Worm (Caenorhabditis elegans) whole organism, L2 larva: ENCODE measurements around the gene spe-49.

ENCODE experiments used
- C34F6.9 ChIP-seq: fragments of 150-350 bp; optimal IDR thresholded peaks from 2 replicates; lab custom pipeline; 2014; ENCODE audit warnings: missing biosample characterization, missing genetic modification characterization
- F13H6.1 ChIP-seq: sonication (generic microtip); optimal IDR thresholded peaks from 2 replicates; lab custom pipeline; 2016; ENCODE audit warnings: missing genetic modification characterization, missing compliant biosample characterization
- Y55F3AM.14 ChIP-seq: fragments of 200-800 bp; sonication (Bioruptor generic); optimal IDR thresholded peaks from 2 replicates; lab custom pipeline; 2018; ENCODE audit warnings: mild to moderate bottlenecking, missing genetic modification characterization, missing compliant biosample characterization
- ZK546.5 ChIP-seq: sonication (generic microtip); optimal IDR thresholded peaks from 2 replicates; lab custom pipeline; 2017; ENCODE audit warnings: missing biosample characterization, missing genetic modification characterization
- blmp-1 ChIP-seq: sonication (generic microtip); optimal IDR thresholded peaks from 2 replicates; lab custom pipeline; 2017; ENCODE audit warnings: missing genetic modification characterization, mild to moderate bottlenecking, missing compliant biosample characterization, antibody characterized with exemption, moderate library complexity; ENCODE audit not compliant: insufficient read depth
- ceh-16 ChIP-seq: fragments of 150-350 bp; optimal IDR thresholded peaks from 2 replicates; lab custom pipeline; 2014; ENCODE audit warnings: missing biosample characterization, missing genetic modification characterization
- ceh-82 ChIP-seq: fragments of 150-350 bp; optimal IDR thresholded peaks from 2 replicates; lab custom pipeline; 2014; ENCODE audit warnings: missing biosample characterization, missing genetic modification characterization
- crh-2 ChIP-seq: sonication (generic microtip); optimal IDR thresholded peaks from 2 replicates; lab custom pipeline; 2017; ENCODE audit warnings: missing biosample characterization, missing genetic modification characterization
- dmd-4 ChIP-seq: sonication (generic microtip); optimal IDR thresholded peaks from 2 replicates; lab custom pipeline; 2017; ENCODE audit warnings: missing biosample characterization, missing genetic modification characterization
- egl-27 ChIP-seq: sonication (generic microtip); optimal IDR thresholded peaks from 3 replicates; lab custom pipeline; 2017; ENCODE audit warnings: missing biosample characterization, missing genetic modification reagents, missing genetic modification characterization
- elt-1 ChIP-seq: fragments of 150-350 bp; optimal IDR thresholded peaks from 2 replicates; lab custom pipeline; 2014; ENCODE audit warnings: missing biosample characterization, missing genetic modification characterization
- fos-1 ChIP-seq: fragments of 150-350 bp; optimal IDR thresholded peaks from 2 replicates; lab custom pipeline; 2014; ENCODE audit warnings: missing biosample characterization, missing genetic modification characterization
- lin-39 ChIP-seq: fragments of 150-350 bp; optimal IDR thresholded peaks from 2 replicates; lab custom pipeline; 2014; ENCODE audit warnings: missing biosample characterization, missing genetic modification reagents, missing genetic modification characterization
- lsy-2 ChIP-seq, 2 experiments: fragments of 150-350 bp in 1 of 2; sonication (generic microtip) in 1 of 2; optimal IDR thresholded peaks; 2 replicates each; lab custom pipeline; 2014 to 2017; ENCODE audit warnings: missing biosample characterization in 2 of 2, missing genetic modification characterization in 2 of 2
- mab-5 ChIP-seq: fragments of 150-350 bp; optimal IDR thresholded peaks from 2 replicates; lab custom pipeline; 2014; ENCODE audit warnings: missing biosample characterization, missing genetic modification characterization
- mbf-1 ChIP-seq: sonication (generic microtip); optimal IDR thresholded peaks from 2 replicates; lab custom pipeline; 2017; ENCODE audit warnings: missing biosample characterization, missing genetic modification characterization
- mdl-1 ChIP-seq, 2 experiments: fragments of 150-350 bp in 1 of 2; sonication (generic microtip) in 1 of 2; optimal IDR thresholded peaks; 2 replicates each; lab custom pipeline; 2017; ENCODE audit warnings: missing biosample characterization in 2 of 2, missing genetic modification characterization in 2 of 2
- nhr-11 ChIP-seq: fragments of 150-350 bp; optimal IDR thresholded peaks from 2 replicates; lab custom pipeline; 2014; ENCODE audit warnings: missing biosample characterization, missing genetic modification characterization
- nhr-12 ChIP-seq: fragments of 150-350 bp; optimal IDR thresholded peaks from 2 replicates; lab custom pipeline; 2014; ENCODE audit warnings: missing biosample characterization, missing genetic modification characterization
- nhr-21 ChIP-seq: fragments of 150-350 bp; optimal IDR thresholded peaks from 2 replicates; lab custom pipeline; 2014; ENCODE audit warnings: missing biosample characterization, missing genetic modification characterization
- nhr-23 ChIP-seq: fragments of 150-350 bp; optimal IDR thresholded peaks from 2 replicates; lab custom pipeline; 2014; ENCODE audit warnings: missing biosample characterization, missing genetic modification reagents, missing genetic modification characterization
- nhr-25 ChIP-seq: fragments of 150-350 bp; sonication (generic microtip); optimal IDR thresholded peaks from 3 replicates; lab custom pipeline; 2014; ENCODE audit warnings: missing biosample characterization, missing genetic modification characterization
- nhr-6 ChIP-seq: fragments of 150-350 bp; optimal IDR thresholded peaks from 2 replicates; lab custom pipeline; 2014; ENCODE audit warnings: missing biosample characterization, missing genetic modification characterization
- nhr-77 ChIP-seq: fragments of 150-350 bp; optimal IDR thresholded peaks from 2 replicates; lab custom pipeline; 2014; ENCODE audit warnings: missing biosample characterization, missing genetic modification characterization
- skn-1 ChIP-seq: sonication (generic microtip); optimal IDR thresholded peaks from 2 replicates; lab custom pipeline; 2017; ENCODE audit warnings: missing biosample characterization, missing genetic modification characterization
- sma-9 ChIP-seq, 2 experiments: fragments of 150-350 bp in 1 of 2; sonication (generic microtip) in 1 of 2; optimal IDR thresholded peaks; 2 replicates each; lab custom pipeline; 2014 to 2016; ENCODE audit warnings: missing genetic modification characterization in 2 of 2, mild to moderate bottlenecking in 1 of 2, missing biosample characterization in 1 of 2, missing compliant biosample characterization in 1 of 2, missing genetic modification reagents in 1 of 2, moderate library complexity in 1 of 2
- snpc-4 ChIP-seq: fragments of 150-350 bp; optimal IDR thresholded peaks from 2 replicates; lab custom pipeline; 2014; ENCODE audit warnings: missing biosample characterization, missing genetic modification characterization
- unc-62 ChIP-seq: fragments of 150-350 bp; optimal IDR thresholded peaks from 2 replicates; lab custom pipeline; 2014; ENCODE audit warnings: missing biosample characterization, missing genetic modification reagents, missing genetic modification characterization
- zag-1 ChIP-seq: fragments of 150-350 bp; optimal IDR thresholded peaks from 2 replicates; lab custom pipeline; 2014; ENCODE audit warnings: missing biosample characterization, missing genetic modification characterization
- ztf-1 ChIP-seq: fragments of 200-800 bp; sonication (Bioruptor generic); conservative IDR thresholded peaks from 2 replicates; pipeline ENCODE4 v1.3.6; 2022; ENCODE audit warnings: missing genetic modification characterization, missing compliant biosample characterization
- ztf-11 ChIP-seq: sonication (generic microtip); optimal IDR thresholded peaks from 2 replicates; lab custom pipeline; 2017; ENCODE audit warnings: missing biosample characterization, missing genetic modification characterization
- ztf-4 ChIP-seq: fragments of 150-350 bp; optimal IDR thresholded peaks from 2 replicates; lab custom pipeline; 2014; ENCODE audit warnings: missing biosample characterization, missing genetic modification characterization

The spe-49 gene

DNA sequence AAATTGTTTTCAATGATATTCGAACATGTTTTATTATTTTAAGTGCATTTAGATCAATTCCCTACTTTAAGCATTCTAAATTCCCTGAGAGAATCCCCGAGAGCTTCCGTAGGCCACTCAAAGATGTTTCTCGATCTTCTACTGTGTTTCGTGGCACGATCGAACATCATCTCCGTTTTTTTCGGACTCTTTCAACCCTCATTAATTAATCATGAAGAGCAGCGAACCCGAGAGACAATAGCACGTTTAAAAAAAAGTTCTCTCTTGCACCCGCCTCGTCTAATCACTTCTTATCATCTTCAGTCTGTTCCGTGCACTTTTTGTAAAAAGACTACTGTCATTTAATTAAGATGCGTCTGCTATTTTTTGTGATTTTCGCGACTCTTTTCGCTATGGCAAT, 7.4 kb downstream of the spe-49 start, which contains the start of gene K12B6.11:
Gene K12B6.11, plus strand, starts transcription at position 301 of the 400 bp plus-strand sequence.
- TF ChIP-seq ceh-16 (tag; lab: Kevin White, UChicago): no peak

DNA sequence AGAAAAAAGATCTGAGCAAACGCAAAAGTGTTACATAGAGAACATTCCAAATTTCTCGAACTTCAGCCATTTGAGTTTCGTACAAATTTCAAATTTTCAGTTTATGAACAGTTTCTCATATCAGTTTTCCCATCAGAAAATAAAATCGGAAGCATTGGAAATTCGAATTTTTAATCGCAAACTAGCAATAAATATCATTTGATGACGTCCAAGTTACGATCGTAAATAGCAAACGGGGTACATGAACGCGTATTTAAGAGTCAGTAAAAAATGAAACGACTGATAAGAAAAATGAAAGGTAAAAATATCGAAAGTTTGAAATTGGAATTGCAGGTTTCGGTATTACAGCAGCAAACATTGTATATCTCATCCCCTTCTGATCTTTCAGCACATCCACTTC, 10.1 kb downstream of the spe-49 start:
- TF ChIP-seq nhr-6 (tag; lab: Kevin White, UChicago) (no peak), crh-2 (peak; percentile 41), sma-9 (GFP tag; optimal IDR thresholded peaks at IDR 0.05; lab: Kevin White, UChicago) (peak; percentile 15), sma-9 (tag; optimal IDR thresholded peaks at IDR 0.05; lab: Kevin White, UChicago) (no peak), ceh-82 (no peak), ztf-4 (tag; lab: Kevin White, UChicago) (no peak), ZK546.5 (tag; lab: Kevin White, UChicago) (no peak)

DNA sequence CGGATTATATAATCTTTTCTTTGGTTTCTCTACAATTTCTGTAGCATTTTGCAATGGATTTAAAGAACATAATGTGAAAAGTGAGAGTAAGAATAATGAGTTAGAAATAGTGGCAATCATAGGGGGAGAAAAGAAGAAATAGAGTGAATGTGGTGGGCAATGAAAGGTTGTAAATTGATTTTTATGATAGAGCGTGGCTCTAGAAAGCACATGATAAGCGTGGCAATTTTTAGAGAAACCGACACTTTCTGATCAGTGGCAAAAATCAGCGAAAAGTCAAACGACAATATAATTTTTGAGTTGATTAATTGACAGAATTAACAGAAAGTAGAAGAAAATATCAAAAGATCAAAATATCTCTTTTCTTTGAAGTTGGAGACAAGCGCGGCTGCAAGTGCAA, 11.2 kb downstream of the spe-49 start, which contains the start of gene K12B6.9:
Gene K12B6.9, minus strand, starts transcription at position 266 of the 400 bp plus-strand sequence.
- TF ChIP-seq nhr-21: no peak
- TF ChIP-seq mdl-1 (tag; optimal IDR thresholded peaks at IDR 0.05; lab: Kevin White, UChicago): no peak
- peak; percentile 46 for TF ChIP-seq crh-2
- TF ChIP-seq dmd-4: no peak
- TF ChIP-seq nhr-23: no peak
- peak; percentile 41 for TF ChIP-seq fos-1
- no peak for TF ChIP-seq C34F6.9 (tag; lab: Kevin White, UChicago)
- TF ChIP-seq mab-5 (tag; lab: Kevin White, UChicago): no peak

DNA sequence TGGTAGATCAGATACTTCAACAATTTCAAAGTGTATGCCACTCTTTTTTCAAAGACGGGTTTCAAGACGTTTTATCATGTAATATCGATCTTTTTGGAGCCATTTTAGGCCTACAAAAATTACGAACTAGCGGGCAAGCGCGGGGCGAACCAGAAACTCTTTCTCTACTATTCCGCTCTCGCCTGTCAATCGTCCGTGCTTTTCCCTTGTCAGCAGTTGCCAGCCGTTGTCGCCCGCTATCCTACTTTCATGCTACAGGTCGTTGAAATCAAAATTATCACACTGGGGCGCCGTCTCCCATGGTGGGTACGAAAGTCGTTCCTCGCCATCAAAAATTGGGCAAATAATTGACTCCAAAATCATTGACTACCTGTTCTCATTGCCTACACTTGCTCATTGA, 19.9 kb downstream of the spe-49 start:
- TF ChIP-seq mbf-1 (tag; lab: Kevin White, UChicago): no peak
- TF ChIP-seq C34F6.9 (tag; lab: Kevin White, UChicago): no peak

DNA sequence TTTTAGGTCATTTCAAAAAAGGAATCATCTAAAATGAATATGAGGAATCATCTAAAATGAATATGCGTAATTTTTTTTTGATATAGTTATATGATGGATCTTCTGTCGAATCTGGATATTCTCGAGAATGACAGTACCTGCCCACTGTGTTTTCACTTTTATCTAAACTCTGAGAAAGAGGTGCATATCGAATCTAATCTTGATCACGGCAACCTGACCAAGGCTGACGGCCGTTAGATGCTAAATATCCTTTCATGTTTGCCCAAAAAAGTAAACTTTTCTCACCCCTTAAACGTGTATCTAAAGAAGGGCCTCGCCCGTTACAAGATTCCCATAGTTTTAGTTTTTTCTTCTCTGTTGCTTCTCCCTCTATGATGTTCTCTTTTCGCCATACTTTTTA, 21.3 kb downstream of the spe-49 start:
- TF ChIP-seq zag-1 (tag; lab: Kevin White, UChicago) (no peak), nhr-23 (no peak), mab-5 (tag; lab: Kevin White, UChicago) (no peak), nhr-11 (no peak), nhr-25 (no peak), nhr-77 (tag; lab: Kevin White, UChicago) (no peak), ztf-11 (tag; lab: Kevin White, UChicago) (no peak), elt-1 (tag; lab: Kevin White, UChicago) (peak; percentile 33), snpc-4 (no peak), blmp-1 (tag; lab: Kevin White, UChicago) (peak; percentile 65), lin-39 (tag; lab: Kevin White, UChicago) (no peak)

DNA sequence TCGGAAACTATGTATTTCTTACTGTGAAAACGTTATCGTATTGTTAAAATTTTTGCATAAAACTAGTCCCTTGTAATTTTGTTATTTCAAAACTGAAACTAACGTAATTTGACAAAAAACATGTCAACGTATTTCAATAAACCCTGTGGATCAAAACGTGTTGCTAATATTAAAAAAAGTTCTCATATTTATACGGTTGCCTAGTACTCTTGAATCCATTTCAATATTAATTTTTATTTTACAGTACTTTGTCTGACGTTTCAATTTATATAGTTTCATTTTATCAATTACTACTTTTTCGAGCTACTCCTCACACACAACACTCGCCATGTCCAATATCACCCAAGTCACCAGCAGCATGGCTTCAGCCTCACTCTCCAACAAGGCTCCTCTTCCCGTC, 22.3 kb downstream of the spe-49 start, which contains the start of gene sago-1:
Gene sago-1, plus strand, starts transcription at position 301 of the 400 bp plus-strand sequence.
- TF ChIP-seq lsy-2 (tag; optimal IDR thresholded peaks at IDR 0.05; lab: Kevin White, UChicago): no peak
- TF ChIP-seq egl-27 (tag; lab: Kevin White, UChicago): no peak
- TF ChIP-seq C34F6.9 (tag; lab: Kevin White, UChicago): no peak
- TF ChIP-seq ztf-1 (GFP tag; lab: Robert Waterston, UW): no peak
- no peak for TF ChIP-seq skn-1
- TF ChIP-seq blmp-1 (tag; lab: Kevin White, UChicago): no peak
- no peak for TF ChIP-seq Y55F3AM.14 (GFP tag; lab: Kevin White, UChicago)
- no peak for TF ChIP-seq nhr-25
- no peak for TF ChIP-seq unc-62 (GFP tag; lab: Kevin White, UChicago)
- no peak for TF ChIP-seq nhr-12 (tag; lab: Kevin White, UChicago)
- no peak for TF ChIP-seq nhr-77 (tag; lab: Kevin White, UChicago)
- no peak for TF ChIP-seq ceh-82
- no peak for TF ChIP-seq nhr-11
- no peak for TF ChIP-seq F13H6.1 (tag; lab: Kevin White, UChicago)
- TF ChIP-seq, all 48 proteins: peak for 0
